Fruit fly (Drosophila melanogaster) whole organism, embryonic: ENCODE measurements around the gene AP-1mu.

Source experiments
- ATbp ChIP-seq: fragments of 200-800 bp; sonication (Bioruptor generic); optimal IDR thresholded peaks from 2 replicates; lab custom pipeline; 2017; ENCODE audit warnings: missing biosample characterization, mild to moderate bottlenecking, missing genetic modification characterization, missing genetic modification reagents
- Abd-B ChIP-seq: fragments of 200-800 bp; sonication (Bioruptor generic); optimal IDR thresholded peaks from 2 replicates; lab custom pipeline; 2018; ENCODE audit warnings: missing biosample characterization, mild to moderate bottlenecking, missing genetic modification characterization, moderate library complexity
- Ada2b ChIP-seq: fragments of 200-800 bp; sonication (Bioruptor generic); IDR thresholded peaks from 2 replicates; pipeline ENCODE4 v1.3.6; 2022; ENCODE audit warnings: missing biosample characterization, missing genetic modification characterization
- Asciz ChIP-seq: fragments of 200-800 bp; sonication (Bioruptor generic); optimal IDR thresholded peaks from 2 replicates; lab custom pipeline; 2017; ENCODE audit warnings: missing biosample characterization, mild to moderate bottlenecking, missing genetic modification characterization, missing genetic modification reagents
- BEAF-32 ChIP-seq: fragments of 200-800 bp; sonication (Bioruptor generic); optimal IDR thresholded peaks from 3 replicates; lab custom pipeline; 2017; ENCODE audit warnings: missing biosample characterization, missing genetic modification characterization, mild to moderate bottlenecking, moderate library complexity, missing genetic modification reagents
- CG10543 ChIP-seq: fragments of 200-800 bp; sonication (Bioruptor generic); optimal IDR thresholded peaks from 3 replicates; lab custom pipeline; 2017; ENCODE audit warnings: missing biosample characterization, mild to moderate bottlenecking, missing genetic modification characterization, moderate library complexity
- CG11560 ChIP-seq: fragments of 200-800 bp; sonication (Bioruptor generic); IDR thresholded peaks from 3 replicates; pipeline ENCODE4 v1.3.6; 2022; ENCODE audit warnings: missing biosample characterization, missing genetic modification characterization
- CG13624 ChIP-seq: fragments of 200-800 bp; sonication (Bioruptor generic); optimal IDR thresholded peaks from 2 replicates; lab custom pipeline; 2016; ENCODE audit warnings: missing biosample characterization, missing genetic modification characterization
- CG14710 ChIP-seq: fragments of 200-800 bp; sonication (Bioruptor generic); optimal IDR thresholded peaks from 3 replicates; lab custom pipeline; 2019; ENCODE audit warnings: missing biosample characterization, mild to moderate bottlenecking, missing genetic modification characterization, moderate library complexity
- CG15011 ChIP-seq: fragments of 200-800 bp; sonication (Bioruptor generic); optimal IDR thresholded peaks from 3 replicates; lab custom pipeline; 2018; ENCODE audit warnings: missing biosample characterization, mild to moderate bottlenecking, missing genetic modification characterization
- CG15269 ChIP-seq: fragments of 200-800 bp; sonication (Bioruptor generic); optimal IDR thresholded peaks from 2 replicates; lab custom pipeline; 2018; ENCODE audit warnings: missing biosample characterization, mild to moderate bottlenecking, missing genetic modification characterization, moderate library complexity
- CG1647 ChIP-seq: fragments of 200-800 bp; sonication (Bioruptor generic); optimal IDR thresholded peaks from 3 replicates; lab custom pipeline; 2016; ENCODE audit warnings: missing biosample characterization, missing genetic modification characterization
- CG16863 ChIP-seq: fragments of 200-800 bp; sonication (Bioruptor generic); optimal IDR thresholded peaks from 3 replicates; lab custom pipeline; 2016; ENCODE audit warnings: missing biosample characterization, missing genetic modification characterization
- CG17385 ChIP-seq: fragments of 200-800 bp; sonication (Bioruptor generic); optimal IDR thresholded peaks from 3 replicates; lab custom pipeline; 2018; ENCODE audit warnings: missing biosample characterization, mild to moderate bottlenecking, missing genetic modification characterization
- CG17612 ChIP-seq: fragments of 200-800 bp; sonication (Bioruptor generic); IDR thresholded peaks from 2 replicates; pipeline ENCODE4 v1.3.6; 2022; ENCODE audit warnings: missing biosample characterization, missing genetic modification characterization
- CG2678 ChIP-seq: fragments of 200-800 bp; sonication (Bioruptor generic); optimal IDR thresholded peaks from 3 replicates; lab custom pipeline; 2019; ENCODE audit warnings: missing biosample characterization, mild to moderate bottlenecking, missing genetic modification characterization, moderate library complexity
- CG30403 ChIP-seq: fragments of 200-800 bp; sonication (Bioruptor generic); optimal IDR thresholded peaks from 3 replicates; lab custom pipeline; 2016; ENCODE audit warnings: missing biosample characterization, missing genetic modification characterization
- CG31441 ChIP-seq: fragments of 200-800 bp; sonication (Bioruptor generic); IDR thresholded peaks from 2 replicates; pipeline ENCODE4 v1.3.6; 2022; ENCODE audit warnings: missing biosample characterization, missing genetic modification characterization
- CG8290 ChIP-seq, 3 experiments: fragments of 200-800 bp; sonication (Bioruptor generic); optimal IDR thresholded peaks; 2 replicates each; lab custom pipeline; 2016 to 2019; ENCODE audit warnings: missing biosample characterization in 3 of 3, missing genetic modification characterization in 3 of 3, mild to moderate bottlenecking in 2 of 3, moderate library complexity in 1 of 3
- CG8359 ChIP-seq: fragments of 200-800 bp; sonication (Bioruptor generic); optimal IDR thresholded peaks from 2 replicates; lab custom pipeline; 2017; ENCODE audit warnings: missing biosample characterization, mild to moderate bottlenecking, missing genetic modification characterization, borderline replicate concordance
- CG8388 ChIP-seq: fragments of 200-800 bp; sonication (Bioruptor generic); optimal IDR thresholded peaks from 2 replicates; lab custom pipeline; 2019; ENCODE audit warnings: missing biosample characterization, mild to moderate bottlenecking, missing genetic modification characterization, moderate library complexity
- CG9817 ChIP-seq: fragments of 200-800 bp; sonication (Bioruptor generic); optimal IDR thresholded peaks from 2 replicates; lab custom pipeline; 2018; ENCODE audit warnings: missing biosample characterization, mild to moderate bottlenecking, missing genetic modification characterization, moderate library complexity
- CoRest ChIP-seq: fragments of 200-800 bp; sonication (Bioruptor generic); optimal IDR thresholded peaks from 3 replicates; lab custom pipeline; 2018; ENCODE audit warnings: missing biosample characterization, mild to moderate bottlenecking, missing genetic modification characterization, moderate library complexity
- Deaf1 ChIP-seq: fragments of 200-800 bp; optimal IDR thresholded peaks from 3 replicates; lab custom pipeline; 2019; ENCODE audit warnings: missing biosample characterization, mild to moderate bottlenecking, missing genetic modification characterization, moderate library complexity
- E2f2 ChIP-seq: fragments of 200-800 bp; sonication (Bioruptor generic); IDR thresholded peaks from 2 replicates; pipeline ENCODE4 v1.3.6; 2022; ENCODE audit warnings: missing biosample characterization, missing genetic modification characterization
- Fer1 ChIP-seq: fragments of 200-800 bp; sonication (Bioruptor generic); optimal IDR thresholded peaks from 2 replicates; lab custom pipeline; 2017; ENCODE audit warnings: missing biosample characterization, mild to moderate bottlenecking, missing genetic modification characterization
- HLH54F ChIP-seq: fragments of 200-800 bp; sonication (Bioruptor generic); optimal IDR thresholded peaks from 3 replicates; lab custom pipeline; 2016; ENCODE audit warnings: missing biosample characterization, missing genetic modification characterization
- Hr3 ChIP-seq: fragments of 200-800 bp; sonication (Bioruptor generic); optimal IDR thresholded peaks from 3 replicates; lab custom pipeline; 2016; ENCODE audit warnings: missing biosample characterization, missing genetic modification characterization
- Lhr ChIP-seq: fragments of 200-800 bp; sonication (Bioruptor generic); optimal IDR thresholded peaks from 3 replicates; lab custom pipeline; 2017; ENCODE audit warnings: mild to moderate bottlenecking, missing biosample characterization, missing genetic modification reagents, missing genetic modification characterization
- NC2α ChIP-seq: fragments of 200-800 bp; sonication (Bioruptor generic); optimal IDR thresholded peaks from 2 replicates; lab custom pipeline; 2016; ENCODE audit warnings: missing biosample characterization, missing genetic modification characterization
- Pdp1 ChIP-seq, 2 experiments: fragments of 200-800 bp; sonication (Bioruptor generic); optimal IDR thresholded peaks; 3 replicates each; lab custom pipeline; 2016; ENCODE audit warnings: missing biosample characterization in 2 of 2, missing genetic modification characterization in 2 of 2, mild to moderate bottlenecking in 1 of 2, moderate library complexity in 1 of 2
- abd-A ChIP-seq: fragments of 200-800 bp; sonication (Bioruptor generic); optimal IDR thresholded peaks from 3 replicates; lab custom pipeline; 2019; ENCODE audit warnings: missing biosample characterization, mild to moderate bottlenecking, missing genetic modification characterization, moderate library complexity
- amos ChIP-seq: fragments of 200-800 bp; sonication (Bioruptor generic); IDR thresholded peaks from 2 replicates; pipeline ENCODE4 v1.3.6; 2022; ENCODE audit warnings: missing biosample characterization, missing genetic modification characterization; ENCODE audit not compliant: partially characterized antibody
- bigmax ChIP-seq: fragments of 200-800 bp; sonication (Bioruptor generic); optimal IDR thresholded peaks from 2 replicates; lab custom pipeline; 2018; ENCODE audit warnings: missing biosample characterization, mild to moderate bottlenecking, missing genetic modification characterization
- chinmo ChIP-seq: fragments of 200-800 bp; sonication (Bioruptor generic); IDR thresholded peaks from 4 replicates; pipeline ENCODE4 v1.3.6; 2022; ENCODE audit warnings: missing biosample characterization, missing genetic modification characterization; ENCODE audit not compliant: partially characterized antibody
- ewg ChIP-seq: fragments of 200-800 bp; sonication (Bioruptor generic); optimal IDR thresholded peaks from 3 replicates; lab custom pipeline; 2017; ENCODE audit warnings: mild to moderate bottlenecking, missing biosample characterization, missing genetic modification reagents, missing genetic modification characterization
- gro ChIP-seq: fragments of 200-800 bp; sonication (Bioruptor generic); optimal IDR thresholded peaks from 2 replicates; lab custom pipeline; 2016; ENCODE audit warnings: missing biosample characterization, missing genetic modification characterization
- insv ChIP-seq, 2 experiments: fragments of 200-800 bp; sonication (Bioruptor generic); optimal IDR thresholded peaks; 3 replicates each; lab custom pipeline; 2016 to 2018; ENCODE audit warnings: missing biosample characterization in 2 of 2, missing genetic modification characterization in 2 of 2
- luna ChIP-seq: fragments of 200-800 bp; sonication (Bioruptor generic); optimal IDR thresholded peaks from 2 replicates; lab custom pipeline; 2016; ENCODE audit warnings: missing biosample characterization, missing genetic modification characterization
- mld ChIP-seq: fragments of 200-800 bp; sonication (Bioruptor generic); IDR thresholded peaks from 3 replicates; pipeline ENCODE4 v1.3.6; 2022; ENCODE audit warnings: missing biosample characterization, missing genetic modification characterization; ENCODE audit not compliant: partially characterized antibody
- nerfin-2 ChIP-seq: fragments of 200-800 bp; sonication (Bioruptor generic); IDR thresholded peaks from 2 replicates; pipeline ENCODE4 v1.3.6; 2022; ENCODE audit warnings: missing biosample characterization, missing genetic modification characterization; ENCODE audit not compliant: partially characterized antibody
- pb ChIP-seq: fragments of 200-800 bp; sonication (Bioruptor generic); optimal IDR thresholded peaks from 3 replicates; lab custom pipeline; 2016; ENCODE audit warnings: missing biosample characterization, missing genetic modification characterization
- pho ChIP-seq: fragments of 200-800 bp; sonication (Bioruptor generic); optimal IDR thresholded peaks from 2 replicates; lab custom pipeline; 2016; ENCODE audit warnings: missing biosample characterization, missing genetic modification characterization
- psq ChIP-seq: fragments of 200-800 bp; sonication (Bioruptor generic); optimal IDR thresholded peaks from 2 replicates; lab custom pipeline; 2017; ENCODE audit warnings: missing biosample characterization, missing genetic modification characterization
- run ChIP-seq: fragments of 200-800 bp; sonication (Bioruptor generic); optimal IDR thresholded peaks from 3 replicates; lab custom pipeline; 2018; ENCODE audit warnings: missing biosample characterization, mild to moderate bottlenecking, missing genetic modification characterization
- sim ChIP-seq: fragments of 200-800 bp; sonication (Bioruptor generic); IDR thresholded peaks from 2 replicates; pipeline ENCODE4 v1.3.6; 2022; ENCODE audit warnings: missing biosample characterization, missing genetic modification characterization
- trem ChIP-seq: fragments of 200-800 bp; optimal IDR thresholded peaks from 3 replicates; lab custom pipeline; 2019; ENCODE audit warnings: missing biosample characterization, mild to moderate bottlenecking, missing genetic modification characterization, moderate library complexity
- vnd ChIP-seq: fragments of 200-800 bp; sonication (Bioruptor generic); IDR thresholded peaks from 3 replicates; pipeline ENCODE4 v1.3.6; 2022; ENCODE audit warnings: missing biosample characterization, missing genetic modification characterization; ENCODE audit not compliant: partially characterized antibody
- wor ChIP-seq: fragments of 200-800 bp; sonication (Bioruptor generic); IDR thresholded peaks from 2 replicates; pipeline ENCODE4 v1.3.6; 2022; ENCODE audit warnings: missing biosample characterization, missing genetic modification characterization

The AP-1mu gene

dm6 chr3R:9529387-9529897 is 29.9 kb downstream of the AP-1mu start (continued):
- TF ChIP-seq CG13624: peak; percentile 61
- no peak for TF ChIP-seq insv (GFP tag; optimal IDR thresholded peaks at IDR 0.05; lab: Kevin White, UChicago)
- no peak for TF ChIP-seq CG17612 (GFP tag; lab: Robert Waterston, UW)
- TF ChIP-seq CG2678: peak; percentile 25
- TF ChIP-seq nerfin-2: no peak
- TF ChIP-seq Abd-B (GFP tag; lab: Kevin White, UChicago): no peak
- TF ChIP-seq CG9817 (tag; lab: Kevin White, UChicago): no peak
- TF ChIP-seq ATbp (GFP tag; lab: Kevin White, UChicago): no peak
- no peak for TF ChIP-seq CG30403 (GFP tag; lab: Kevin White, UChicago)
- no peak for TF ChIP-seq wor (GFP tag; lab: Robert Waterston, UW)
- no peak for TF ChIP-seq gro
- TF ChIP-seq amos: no peak
- TF ChIP-seq CG8388 (GFP tag; lab: Kevin White, UChicago): no peak
- TF ChIP-seq CG16863 (GFP tag; lab: Kevin White, UChicago): no peak
- no peak for TF ChIP-seq CoRest (tag; lab: Kevin White, UChicago)
- no peak for TF ChIP-seq E2f2
- TF ChIP-seq HLH54F (GFP tag; lab: Kevin White, UChicago): peak; percentile 21
- TF ChIP-seq CG14710: no peak
- no peak for TF ChIP-seq pb (GFP tag; lab: Kevin White, UChicago)
- no peak for TF ChIP-seq CG8359 (GFP tag; lab: Kevin White, UChicago)
- TF ChIP-seq Fer1 (GFP tag; lab: Kevin White, UChicago): peak; percentile 19
- no peak for TF ChIP-seq BEAF-32 (GFP tag; lab: Kevin White, UChicago)
- peak in 1 of 2 experiments; percentile 51 for TF ChIP-seq Pdp1 (GFP tag; optimal IDR thresholded peaks at IDR 0.05; lab: Kevin White, UChicago)
- TF ChIP-seq CG1647 (GFP tag; lab: Kevin White, UChicago): no peak
- TF ChIP-seq CG17385 (GFP tag; lab: Kevin White, UChicago): no peak
- no peak for TF ChIP-seq run
- no peak for TF ChIP-seq CG11560 (tag; lab: Robert Waterston, UW)
- TF ChIP-seq bigmax (GFP tag; lab: Kevin White, UChicago): no peak
- no peak for TF ChIP-seq sim (GFP tag; lab: Robert Waterston, UW)
- peak; percentile 15 for TF ChIP-seq pho (GFP tag; lab: Kevin White, UChicago)
- no peak for TF ChIP-seq psq
- no peak for TF ChIP-seq CG8290 (GFP tag; optimal IDR thresholded peaks at IDR 0.05; lab: Kevin White, UChicago)
- peak in 1 of 2 experiments; percentile 37 for TF ChIP-seq CG8290 (tag; optimal IDR thresholded peaks at IDR 0.05; lab: Kevin White, UChicago)
- TF ChIP-seq vnd (GFP tag; lab: Robert Waterston, UW): no peak
- TF ChIP-seq NC2α (GFP tag; lab: Kevin White, UChicago): no peak
- no peak for TF ChIP-seq Lhr
- TF ChIP-seq CG31441: no peak
- no peak for TF ChIP-seq trem (tag; lab: Kevin White, UChicago)
- peak; percentile 7 for TF ChIP-seq Deaf1 (tag; lab: Kevin White, UChicago)
- TF ChIP-seq CG15011 (GFP tag; lab: Kevin White, UChicago): peak; percentile 36
- TF ChIP-seq ewg (GFP tag; lab: Kevin White, UChicago): no peak
- TF ChIP-seq Hr3 (GFP tag; lab: Kevin White, UChicago): no peak
- TF ChIP-seq CG10543 (GFP tag; lab: Kevin White, UChicago): peak; percentile 83
- TF ChIP-seq CG15269 (tag; lab: Kevin White, UChicago): peak; percentile 9
- peak; percentile 33 for TF ChIP-seq abd-A (tag; lab: Kevin White, UChicago)
- TF ChIP-seq luna (GFP tag; lab: Kevin White, UChicago): no peak
- TF ChIP-seq chinmo: peak; percentile 82; the same call in 2 of the 4 replicates
- no peak for TF ChIP-seq Asciz (GFP tag; lab: Kevin White, UChicago)
- TF ChIP-seq Ada2b: no peak
- no peak for TF ChIP-seq mld (GFP tag; lab: Robert Waterston, UW)
